Fruit fly (Drosophila melanogaster) whole organism, embryonic: ENCODE results near the gene Fam92.

Experiments
- Awh ChIP-seq: fragments of 200-800 bp; sonication (Bioruptor generic); IDR thresholded peaks from 2 replicates; pipeline ENCODE4, ENCODE4 v1.3.6; 2022; ENCODE audit warnings: missing biosample characterization, missing genetic modification characterization
- BtbVII ChIP-seq: fragments of 200-800 bp; sonication (Bioruptor generic); optimal IDR thresholded peaks from 3 replicates; lab custom pipeline; 2017; ENCODE audit warnings: missing biosample characterization, mild to moderate bottlenecking, missing genetic modification characterization
- Bteb2 ChIP-seq: fragments of 200-800 bp; sonication (Bioruptor generic); optimal IDR thresholded peaks from 2 replicates; lab custom pipeline; 2016; ENCODE audit warnings: missing biosample characterization, missing genetic modification characterization
- CG11504 ChIP-seq: fragments of 200-800 bp; sonication (Bioruptor generic); optimal IDR thresholded peaks from 3 replicates; lab custom pipeline; 2019; ENCODE audit warnings: missing biosample characterization, mild to moderate bottlenecking, missing genetic modification characterization, moderate library complexity
- CG12236 ChIP-seq: fragments of 200-800 bp; sonication (Bioruptor generic); optimal IDR thresholded peaks from 2 replicates; lab custom pipeline; 2016; ENCODE audit warnings: missing biosample characterization, missing genetic modification characterization
- CG12744 ChIP-seq: fragments of 200-800 bp; sonication (Bioruptor generic); optimal IDR thresholded peaks from 2 replicates; lab custom pipeline; 2016; ENCODE audit warnings: missing biosample characterization, missing genetic modification characterization
- CG13894 ChIP-seq: fragments of 200-800 bp; sonication (Bioruptor generic); optimal IDR thresholded peaks from 3 replicates; lab custom pipeline; 2018; ENCODE audit warnings: missing biosample characterization, mild to moderate bottlenecking, missing genetic modification characterization, moderate library complexity
- CG14050 ChIP-seq: fragments of 200-800 bp; sonication (Bioruptor generic); IDR thresholded peaks from 3 replicates; pipeline ENCODE4 v1.3.6; 2022; ENCODE audit warnings: missing biosample characterization, missing genetic modification characterization
- CG14441 ChIP-seq: fragments of 200-800 bp; sonication (Bioruptor generic); IDR thresholded peaks from 2 replicates; pipeline ENCODE4 v1.3.6; 2022; ENCODE audit warnings: missing biosample characterization, missing genetic modification characterization
- CG15011 ChIP-seq: fragments of 200-800 bp; sonication (Bioruptor generic); optimal IDR thresholded peaks from 3 replicates; lab custom pipeline; 2018; ENCODE audit warnings: missing biosample characterization, mild to moderate bottlenecking, missing genetic modification characterization
- CG15479 ChIP-seq: fragments of 200-800 bp; sonication (Bioruptor generic); optimal IDR thresholded peaks from 3 replicates; lab custom pipeline; 2019; ENCODE audit warnings: missing biosample characterization, mild to moderate bottlenecking, missing genetic modification characterization, moderate library complexity
- CG17912 ChIP-seq: fragments of 200-800 bp; sonication (Bioruptor generic); optimal IDR thresholded peaks from 2 replicates; lab custom pipeline; 2018; ENCODE audit warnings: missing biosample characterization, mild to moderate bottlenecking, missing genetic modification characterization
- CG31365 ChIP-seq: fragments of 200-800 bp; sonication (Bioruptor generic); optimal IDR thresholded peaks from 2 replicates; lab custom pipeline; 2018; ENCODE audit warnings: missing biosample characterization, mild to moderate bottlenecking, missing genetic modification characterization
- CG3281 ChIP-seq: fragments of 200-800 bp; sonication (Bioruptor generic); optimal IDR thresholded peaks from 3 replicates; lab custom pipeline; 2017; ENCODE audit warnings: missing biosample characterization, mild to moderate bottlenecking, missing genetic modification characterization
- CG4328 ChIP-seq: fragments of 200-800 bp; sonication (Bioruptor generic); optimal IDR thresholded peaks from 3 replicates; lab custom pipeline; 2017; ENCODE audit warnings: missing biosample characterization, missing genetic modification reagents, missing genetic modification characterization
- CG4404 ChIP-seq: fragments of 200-800 bp; sonication (Bioruptor generic); IDR thresholded peaks from 2 replicates; pipeline ENCODE4 v1.3.6; 2022; ENCODE audit warnings: missing biosample characterization, missing genetic modification characterization
- CG6175 ChIP-seq: fragments of 200-800 bp; sonication (Bioruptor generic); IDR thresholded peaks from 3 replicates; pipeline ENCODE4 v1.3.6; 2022; ENCODE audit warnings: missing biosample characterization, missing genetic modification characterization
- CG6254 ChIP-seq: fragments of 200-800 bp; sonication (Bioruptor generic); optimal IDR thresholded peaks from 3 replicates; lab custom pipeline; 2017; ENCODE audit warnings: mild to moderate bottlenecking, missing biosample characterization, missing genetic modification reagents, missing genetic modification characterization
- CG6854 ChIP-seq: fragments of 200-800 bp; sonication (Bioruptor generic); optimal IDR thresholded peaks from 3 replicates; lab custom pipeline; 2017; ENCODE audit warnings: missing biosample characterization, mild to moderate bottlenecking, missing genetic modification characterization
- CG7745 ChIP-seq: fragments of 200-800 bp; sonication (Bioruptor generic); optimal IDR thresholded peaks from 2 replicates; lab custom pipeline; 2018; ENCODE audit warnings: missing biosample characterization, mild to moderate bottlenecking, missing genetic modification characterization, moderate library complexity
- CG8388 ChIP-seq: fragments of 200-800 bp; sonication (Bioruptor generic); optimal IDR thresholded peaks from 2 replicates; lab custom pipeline; 2019; ENCODE audit warnings: missing biosample characterization, mild to moderate bottlenecking, missing genetic modification characterization, moderate library complexity
- D19A ChIP-seq: fragments of 200-800 bp; optimal IDR thresholded peaks from 3 replicates; lab custom pipeline; 2019; ENCODE audit warnings: missing biosample characterization, mild to moderate bottlenecking, missing genetic modification characterization, moderate library complexity
- Dfd ChIP-seq, 2 experiments: fragments of >200 bp; optimal IDR thresholded peaks; 2 replicates each; lab custom pipeline; 2017; ENCODE audit warnings: missing biosample characterization in 2 of 2, missing genetic modification characterization in 2 of 2
- Dll ChIP-seq: fragments of 200-800 bp; sonication (Bioruptor generic); IDR thresholded peaks from 4 replicates; pipeline ENCODE4 v1.3.6; 2022; ENCODE audit warnings: missing biosample characterization, missing genetic modification characterization; ENCODE audit not compliant: partially characterized antibody
- Eip74EF ChIP-seq, 2 experiments: fragments of 200-800 bp in 1 of 2; fragments of >200 bp in 1 of 2; sonication (Bioruptor generic) in 1 of 2; optimal IDR thresholded peaks; 2 replicates each; lab custom pipeline; 2017 to 2019; ENCODE audit warnings: missing biosample characterization in 2 of 2, missing genetic modification characterization in 2 of 2, mild to moderate bottlenecking in 1 of 2, moderate library complexity in 1 of 2
- H15 ChIP-seq: fragments of 200-800 bp; sonication (Bioruptor generic); IDR thresholded peaks from 3 replicates; pipeline ENCODE4 v1.3.6; 2022; ENCODE audit warnings: missing biosample characterization, missing genetic modification characterization
- Hr39 ChIP-seq: fragments of >200 bp; optimal IDR thresholded peaks from 2 replicates; lab custom pipeline; 2017
- Max ChIP-seq: fragments of 200-800 bp; sonication (Bioruptor generic); optimal IDR thresholded peaks from 2 replicates; lab custom pipeline; 2016; ENCODE audit warnings: missing biosample characterization, mild to moderate bottlenecking, missing genetic modification characterization
- Mes4 ChIP-seq: fragments of 200-800 bp; sonication (Bioruptor generic); optimal IDR thresholded peaks from 2 replicates; lab custom pipeline; 2016; ENCODE audit warnings: missing biosample characterization, missing genetic modification characterization
- Trl ChIP-seq, 3 experiments: fragments of >200 bp in 2 of 3; fragments of 200-800 bp in 1 of 3; sonication (Bioruptor generic) in 1 of 3; optimal IDR thresholded peaks; 2 replicates in 1 of 3; 3 replicates in 2 of 3; lab custom pipeline; 2016 to 2017; ENCODE audit warnings: missing biosample characterization in 1 of 3, missing genetic modification characterization in 1 of 3
- Vsx1 ChIP-seq: fragments of 200-800 bp; sonication (Bioruptor generic); optimal IDR thresholded peaks from 2 replicates; lab custom pipeline; 2017; ENCODE audit warnings: missing biosample characterization, mild to moderate bottlenecking, missing genetic modification characterization, missing genetic modification reagents
- ac ChIP-seq: fragments of 200-800 bp; sonication (Bioruptor generic); optimal IDR thresholded peaks from 3 replicates; lab custom pipeline; 2017; ENCODE audit warnings: missing biosample characterization, mild to moderate bottlenecking, missing genetic modification characterization
- al ChIP-seq: fragments of 200-800 bp; sonication (Bioruptor generic); IDR thresholded peaks from 2 replicates; pipeline ENCODE4 v1.3.6; 2022; ENCODE audit warnings: missing biosample characterization, missing genetic modification characterization
- amos ChIP-seq: fragments of 200-800 bp; sonication (Bioruptor generic); IDR thresholded peaks from 2 replicates; pipeline ENCODE4 v1.3.6; 2022; ENCODE audit warnings: missing biosample characterization, missing genetic modification characterization; ENCODE audit not compliant: partially characterized antibody
- ara ChIP-seq: fragments of 200-800 bp; sonication (Bioruptor generic); IDR thresholded peaks from 2 replicates; pipeline ENCODE4 v1.3.6; 2022; ENCODE audit warnings: missing biosample characterization, missing genetic modification characterization
- bab2 ChIP-seq: fragments of 200-800 bp; sonication (Bioruptor generic); optimal IDR thresholded peaks from 2 replicates; lab custom pipeline; 2016; ENCODE audit warnings: missing biosample characterization, missing genetic modification characterization
- bsh ChIP-seq, 2 experiments: fragments of 200-800 bp; sonication (Bioruptor generic); optimal IDR thresholded peaks; 2 replicates each; lab custom pipeline; 2017 to 2018; ENCODE audit warnings: mild to moderate bottlenecking in 2 of 2, missing biosample characterization in 2 of 2, missing genetic modification characterization in 2 of 2, moderate library complexity in 1 of 2
- chinmo ChIP-seq: fragments of 200-800 bp; sonication (Bioruptor generic); IDR thresholded peaks from 4 replicates; pipeline ENCODE4 v1.3.6; 2022; ENCODE audit warnings: missing biosample characterization, missing genetic modification characterization; ENCODE audit not compliant: partially characterized antibody
- disco-r ChIP-seq: fragments of 200-800 bp; sonication (Bioruptor generic); optimal IDR thresholded peaks from 2 replicates; lab custom pipeline; 2016; ENCODE audit warnings: missing biosample characterization, missing genetic modification characterization
- en ChIP-seq: fragments of 200-800 bp; sonication (Bioruptor generic); optimal IDR thresholded peaks from 2 replicates; lab custom pipeline; 2016; ENCODE audit warnings: missing biosample characterization, missing genetic modification characterization
- ewg ChIP-seq: fragments of 200-800 bp; sonication (Bioruptor generic); optimal IDR thresholded peaks from 3 replicates; lab custom pipeline; 2017; ENCODE audit warnings: mild to moderate bottlenecking, missing biosample characterization, missing genetic modification reagents, missing genetic modification characterization
- ro ChIP-seq: fragments of 200-800 bp; sonication (Bioruptor generic); IDR thresholded peaks from 2 replicates; pipeline ENCODE4 v1.3.6; 2022; ENCODE audit warnings: missing biosample characterization, missing genetic modification characterization
- sc ChIP-seq, 3 experiments: fragments of >200 bp in 2 of 3; fragments of 200-800 bp in 1 of 3; sonication (Bioruptor generic) in 1 of 3; optimal IDR thresholded peaks; 2 replicates in 2 of 3; 3 replicates in 1 of 3; lab custom pipeline; 2017; ENCODE audit warnings: mild to moderate bottlenecking in 1 of 3, missing biosample characterization in 1 of 3, missing genetic modification characterization in 1 of 3, missing genetic modification reagents in 1 of 3
- sim ChIP-seq: fragments of 200-800 bp; sonication (Bioruptor generic); IDR thresholded peaks from 2 replicates; pipeline ENCODE4 v1.3.6; 2022; ENCODE audit warnings: missing biosample characterization, missing genetic modification characterization
- stwl ChIP-seq: fragments of 200-800 bp; sonication (Bioruptor generic); optimal IDR thresholded peaks from 3 replicates; lab custom pipeline; 2018; ENCODE audit warnings: missing biosample characterization, mild to moderate bottlenecking, missing genetic modification characterization, moderate library complexity
- tgo ChIP-seq: fragments of 200-800 bp; sonication (Bioruptor generic); IDR thresholded peaks from 3 replicates; pipeline ENCODE4 v1.3.6; 2022; ENCODE audit warnings: missing biosample characterization, missing genetic modification characterization
- tin ChIP-seq: fragments of 200-800 bp; sonication (Bioruptor generic); optimal IDR thresholded peaks from 3 replicates; lab custom pipeline; 2016; ENCODE audit warnings: missing biosample characterization, missing genetic modification characterization
- tio ChIP-seq: fragments of 200-800 bp; sonication (Bioruptor generic); optimal IDR thresholded peaks from 2 replicates; lab custom pipeline; 2017; ENCODE audit warnings: missing biosample characterization, missing genetic modification characterization, inconsistent platforms
- trem ChIP-seq: fragments of 200-800 bp; optimal IDR thresholded peaks from 3 replicates; lab custom pipeline; 2019; ENCODE audit warnings: missing biosample characterization, mild to moderate bottlenecking, missing genetic modification characterization, moderate library complexity

Fam92 gene

dm6 chr2L:12427487-12428101 lies 2.9 kb downstream of the Fam92 start, which contains the start of the genes CG5446 and Trm1 (continued):
- TF ChIP-seq ro (GFP tag; lab: Robert Waterston, UW) (no peak), CG15479 (GFP tag; lab: Kevin White, UChicago) (no peak), CG12236 (GFP tag; lab: Kevin White, UChicago) (no peak), en (GFP tag; lab: Kevin White, UChicago) (no peak), BtbVII (GFP tag; lab: Kevin White, UChicago) (peak; percentile 73), amos (GFP tag; lab: Robert Waterston, UW) (no peak; the same call in 1 of the 2 replicates), al (GFP tag; lab: Robert Waterston, UW) (no peak; the same call in 1 of the 2 replicates), CG4404 (GFP tag; lab: Robert Waterston, UW) (0 out of 2 replicates have a peak, but pooled peaks have one; percentile 28), Hr39 (lab: Kevin White, UChicago) (no peak), CG7745 (tag; lab: Kevin White, UChicago) (no peak), Max (GFP tag; lab: Kevin White, UChicago) (peak; percentile 25), H15 (GFP tag; lab: Robert Waterston, UW) (0 out of 3 replicates have a peak, but pooled peaks have one; percentile 32), stwl (peak; percentile 24), ac (no peak), CG31365 (tag; lab: Kevin White, UChicago) (no peak), CG13894 (tag; lab: Kevin White, UChicago) (peak; percentile 47), CG8388 (GFP tag; lab: Kevin White, UChicago) (peak; percentile 74), Bteb2 (GFP tag; lab: Kevin White, UChicago) (no peak), Eip74EF (GFP tag; optimal IDR thresholded peaks at IDR 0.05; lab: Kevin White, UChicago) (peak in 1 of 2 experiments; percentile 66), sim (no peak), tio (GFP tag; lab: Kevin White, UChicago) (peak; percentile 14), trem (peak; percentile 73), D19A (tag; lab: Kevin White, UChicago) (peak; percentile 78), CG12744 (GFP tag; lab: Kevin White, UChicago) (no peak), CG6175 (GFP tag; lab: Robert Waterston, UW) (no peak), sc (optimal IDR thresholded peaks at IDR 0.05; lab: Kevin White, UChicago) (no peak), sc (GFP tag; optimal IDR thresholded peaks at IDR 0.05; lab: Kevin White, UChicago) (peak; percentile 52), CG6854 (GFP tag; lab: Kevin White, UChicago) (peak; percentile 42), ewg (peak; percentile 29), bsh (GFP tag; optimal IDR thresholded peaks at IDR 0.05; lab: Kevin White, UChicago) (peak; percentile 9 to 68), tgo (peak; percentile 76), Mes4 (GFP tag; lab: Kevin White, UChicago) (no peak), CG17912 (no peak), CG14050 (GFP tag; lab: Robert Waterston, UW) (no peak), CG3281 (GFP tag; lab: Kevin White, UChicago) (peak; percentile 77), CG4328 (GFP tag; lab: Kevin White, UChicago) (peak; percentile 53), CG11504 (tag; lab: Kevin White, UChicago) (peak; percentile 81), Trl (optimal IDR thresholded peaks at IDR 0.05; lab: Kevin White, UChicago) (no peak), Trl (GFP tag; optimal IDR thresholded peaks at IDR 0.05; lab: Kevin White, UChicago) (no peak), CG15011 (no peak), disco-r (GFP tag; lab: Kevin White, UChicago) (no peak), Dfd (GFP tag; optimal IDR thresholded peaks at IDR 0.05; lab: Kevin White, UChicago) (no peak), Vsx1 (GFP tag; lab: Kevin White, UChicago) (no peak), chinmo (GFP tag; lab: Robert Waterston, UW) (no peak), bab2 (GFP tag; lab: Kevin White, UChicago) (peak; percentile 33), ara (no peak), CG14441 (GFP tag; lab: Robert Waterston, UW) (no peak), Dll (GFP tag; lab: Robert Waterston, UW) (peak; percentile 45; the same call in 1 of the 4 replicates), Awh (GFP tag; lab: Robert Waterston, UW) (no peak), CG6254 (peak; percentile 39), tin (GFP tag; lab: Kevin White, UChicago) (peak; percentile 43)
